Worm (Caenorhabditis elegans) whole organism, L2 larva: ENCODE measurements around the gene F29G6.1.

Source experiments
- F13H6.1 ChIP-seq: sonication (generic microtip); optimal IDR thresholded peaks from 2 replicates; lab custom pipeline; 2016; ENCODE audit warnings: missing genetic modification characterization, missing compliant biosample characterization
- R02D3.7 ChIP-seq: fragments of 150-350 bp; optimal IDR thresholded peaks from 2 replicates; lab custom pipeline; 2014; ENCODE audit warnings: missing biosample characterization, missing genetic modification characterization
- ama-1 ChIP-seq: fragments of 150-350 bp; optimal IDR thresholded peaks from 2 replicates; lab custom pipeline; 2018; ENCODE audit warnings: inconsistent platforms
- blmp-1 ChIP-seq: sonication (generic microtip); optimal IDR thresholded peaks from 2 replicates; lab custom pipeline; 2017; ENCODE audit warnings: missing genetic modification characterization, mild to moderate bottlenecking, missing compliant biosample characterization, antibody characterized with exemption, moderate library complexity; ENCODE audit not compliant: insufficient read depth
- ceh-16 ChIP-seq: fragments of 150-350 bp; optimal IDR thresholded peaks from 2 replicates; lab custom pipeline; 2014; ENCODE audit warnings: missing biosample characterization, missing genetic modification characterization
- ceh-82 ChIP-seq: fragments of 150-350 bp; optimal IDR thresholded peaks from 2 replicates; lab custom pipeline; 2014; ENCODE audit warnings: missing biosample characterization, missing genetic modification characterization
- gmeb-1 ChIP-seq: fragments of 150-350 bp; optimal IDR thresholded peaks from 2 replicates; lab custom pipeline; 2014; ENCODE audit warnings: missing biosample characterization, missing genetic modification characterization
- mab-5 ChIP-seq: fragments of 150-350 bp; optimal IDR thresholded peaks from 2 replicates; lab custom pipeline; 2014; ENCODE audit warnings: missing biosample characterization, missing genetic modification characterization
- nhr-23 ChIP-seq: fragments of 150-350 bp; optimal IDR thresholded peaks from 2 replicates; lab custom pipeline; 2014; ENCODE audit warnings: missing biosample characterization, missing genetic modification reagents, missing genetic modification characterization
- snpc-4 ChIP-seq: fragments of 150-350 bp; optimal IDR thresholded peaks from 2 replicates; lab custom pipeline; 2014; ENCODE audit warnings: missing biosample characterization, missing genetic modification characterization
- unc-39 ChIP-seq: fragments of 150-350 bp; optimal IDR thresholded peaks from 2 replicates; lab custom pipeline; 2014; ENCODE audit warnings: missing biosample characterization, missing genetic modification characterization
- zag-1 ChIP-seq: fragments of 150-350 bp; optimal IDR thresholded peaks from 2 replicates; lab custom pipeline; 2014; ENCODE audit warnings: missing biosample characterization, missing genetic modification characterization
- ztf-11 ChIP-seq: sonication (generic microtip); optimal IDR thresholded peaks from 2 replicates; lab custom pipeline; 2017; ENCODE audit warnings: missing biosample characterization, missing genetic modification characterization
- ztf-4 ChIP-seq: fragments of 150-350 bp; optimal IDR thresholded peaks from 2 replicates; lab custom pipeline; 2014; ENCODE audit warnings: missing biosample characterization, missing genetic modification characterization

DNA sequence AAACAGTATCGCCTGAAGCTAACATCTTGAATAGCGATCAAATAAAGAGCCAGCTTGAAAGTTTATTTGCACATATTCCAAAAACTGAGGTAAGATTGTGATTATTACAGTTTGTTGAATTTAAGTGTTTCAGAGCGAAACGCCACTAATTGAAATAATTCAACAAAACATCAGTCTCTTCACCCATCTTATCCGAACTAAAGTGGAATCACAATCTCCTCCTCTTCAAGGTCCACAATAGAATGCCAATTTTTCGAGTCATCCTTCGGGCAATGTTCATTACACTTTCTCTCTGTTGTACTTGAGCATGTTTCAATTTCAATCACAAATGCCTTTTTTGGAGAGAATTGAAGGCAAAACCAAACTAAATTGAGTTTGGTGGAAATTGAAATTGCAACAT is 18.0 kb upstream of the F29G6.1 start:
- TF ChIP-seq gmeb-1 (tag; lab: Kevin White, UChicago) (no peak), mab-5 (tag; lab: Kevin White, UChicago) (no peak), nhr-23 (tag; lab: Kevin White, UChicago) (no peak), unc-39 (tag; lab: Kevin White, UChicago) (no peak), R02D3.7 (tag; lab: Kevin White, UChicago) (no peak), ama-1 (lab: Kevin White, UChicago) (no peak), zag-1 (tag; lab: Kevin White, UChicago) (no peak), F13H6.1 (tag; lab: Kevin White, UChicago) (no peak), ztf-11 (tag; lab: Kevin White, UChicago) (no peak), snpc-4 (no peak), ceh-82 (tag; lab: Kevin White, UChicago) (no peak), blmp-1 (tag; lab: Kevin White, UChicago) (no peak), ztf-4 (no peak), ceh-16 (no peak)
